Worm (Caenorhabditis elegans) whole organism, L4 larva: Measurements from ENCODE around the gene str-77.
A peak's percentile ranks its signal among the peaks of the same experiment; 100 is the strongest.

ENCODE experiments used
- F10B5.3 ChIP-seq: sonication (generic microtip); optimal IDR thresholded peaks from 2 replicates; lab custom pipeline; 2016; ENCODE audit warnings: mild to moderate bottlenecking, missing genetic modification characterization, missing compliant biosample characterization
- F26F4.8 ChIP-seq: fragments of 200-800 bp; sonication (Bioruptor generic); conservative IDR thresholded peaks from 2 replicates; pipeline ENCODE4 v1.3.6; 2022; ENCODE audit warnings: missing genetic modification characterization, missing compliant biosample characterization
- F44E2.7 ChIP-seq: fragments of 200-800 bp; sonication (Bioruptor generic); IDR thresholded peaks from 2 replicates; pipeline ENCODE4 v2.1.2; 2022; ENCODE audit warnings: missing genetic modification characterization, missing compliant biosample characterization
- R02D3.7 ChIP-seq: fragments of 150-350 bp; sonication (generic microtip); optimal IDR thresholded peaks from 3 replicates; lab custom pipeline; 2014; ENCODE audit warnings: missing biosample characterization, missing genetic modification characterization
- aha-1 ChIP-seq: fragments of 150-350 bp; peaks from one replicate; lab custom pipeline; 2014; ENCODE audit warnings: missing biosample characterization, missing genetic modification characterization
- arid-1 ChIP-seq: fragments of 200-800 bp; sonication (Bioruptor generic); conservative IDR thresholded peaks from 2 replicates; pipeline ENCODE4 v1.3.6; 2022; ENCODE audit warnings: missing genetic modification reagents, missing genetic modification characterization, missing compliant biosample characterization
- ceh-44 ChIP-seq: fragments of 200-800 bp; sonication (Bioruptor generic); IDR thresholded peaks from 2 replicates; pipeline ENCODE4 v1.3.6; 2022; ENCODE audit warnings: missing genetic modification reagents, missing genetic modification characterization, missing compliant biosample characterization
- cey-2 ChIP-seq: sonication (generic microtip); optimal IDR thresholded peaks from 3 replicates; lab custom pipeline; 2017; ENCODE audit warnings: missing genetic modification characterization, mild to moderate bottlenecking, missing compliant biosample characterization, antibody characterized with exemption, borderline replicate concordance; ENCODE audit not compliant: insufficient read depth
- daf-12 ChIP-seq: fragments of 150-350 bp; optimal IDR thresholded peaks from 2 replicates; lab custom pipeline; 2014; ENCODE audit warnings: missing biosample characterization, missing genetic modification reagents, missing genetic modification characterization
- daf-19 ChIP-seq: fragments of 200-800 bp; sonication (Bioruptor generic); conservative IDR thresholded peaks from 2 replicates; pipeline ENCODE4 v1.3.6; 2022; ENCODE audit warnings: missing genetic modification characterization, missing compliant biosample characterization
- dmd-8 ChIP-seq: fragments of 200-800 bp; sonication (Bioruptor generic); IDR thresholded peaks from 2 replicates; pipeline ENCODE4 v1.3.6; 2022; ENCODE audit warnings: missing genetic modification characterization, missing compliant biosample characterization
- dmd-9 ChIP-seq: fragments of 200-800 bp; sonication (Bioruptor generic); IDR thresholded peaks from 2 replicates; pipeline ENCODE4 v1.3.6; 2022; ENCODE audit warnings: missing genetic modification reagents, missing genetic modification characterization, missing compliant biosample characterization
- egl-27 ChIP-seq: sonication (generic microtip); optimal IDR thresholded peaks from 3 replicates; lab custom pipeline; 2017; ENCODE audit warnings: missing biosample characterization, missing genetic modification reagents, missing genetic modification characterization
- egl-43 ChIP-seq: fragments of 200-800 bp; sonication (Bioruptor generic); IDR thresholded peaks from 2 replicates; pipeline ENCODE4 v1.3.6; 2022; ENCODE audit warnings: missing genetic modification reagents, missing genetic modification characterization, missing compliant biosample characterization
- lir-3 ChIP-seq: sonication (generic microtip); optimal IDR thresholded peaks from 2 replicates; lab custom pipeline; 2016; ENCODE audit warnings: mild to moderate bottlenecking, missing genetic modification characterization, missing compliant biosample characterization
- mdl-1 ChIP-seq, 2 experiments: fragments of 150-350 bp in 1 of 2; sonication (generic microtip) in 1 of 2; optimal IDR thresholded peaks; 2 replicates each; lab custom pipeline; 2014 to 2017; ENCODE audit warnings: missing biosample characterization in 2 of 2, missing genetic modification characterization in 2 of 2
- mes-2 ChIP-seq: sonication (generic microtip); optimal IDR thresholded peaks from 2 replicates; lab custom pipeline; 2016; ENCODE audit warnings: missing genotype, mild to moderate bottlenecking, missing genetic modification characterization, missing compliant biosample characterization; ENCODE audit not compliant: poor library complexity, severe bottlenecking
- mxl-2 ChIP-seq: fragments of 200-800 bp; sonication (Bioruptor generic); conservative IDR thresholded peaks from 2 replicates; pipeline ENCODE4 v1.3.6; 2022; ENCODE audit warnings: missing genetic modification reagents, missing genetic modification characterization, missing compliant biosample characterization
- nhr-10 ChIP-seq: fragments of 150-350 bp; optimal IDR thresholded peaks from 2 replicates; lab custom pipeline; 2014; ENCODE audit warnings: missing biosample characterization, missing genetic modification characterization
- nhr-11 ChIP-seq: fragments of 150-350 bp; optimal IDR thresholded peaks from 2 replicates; lab custom pipeline; 2014; ENCODE audit warnings: missing biosample characterization, missing genetic modification characterization
- nhr-25 ChIP-seq: sonication (generic microtip); optimal IDR thresholded peaks from 2 replicates; lab custom pipeline; 2017; ENCODE audit warnings: missing genetic modification characterization, mild to moderate bottlenecking, missing compliant biosample characterization, antibody characterized with exemption, moderate library complexity, borderline replicate concordance; ENCODE audit not compliant: insufficient read depth
- nhr-41 ChIP-seq: fragments of 200-800 bp; sonication (Bioruptor generic); IDR thresholded peaks from 2 replicates; pipeline ENCODE4 v1.3.6; 2022; ENCODE audit warnings: missing genetic modification reagents, missing genetic modification characterization, missing compliant biosample characterization
- nhr-6 ChIP-seq: fragments of 150-350 bp; optimal IDR thresholded peaks from 2 replicates; lab custom pipeline; 2014; ENCODE audit warnings: missing biosample characterization, missing genetic modification characterization
- pqm-1 ChIP-seq: sonication (generic microtip); optimal IDR thresholded peaks from 2 replicates; lab custom pipeline; 2017; ENCODE audit warnings: missing biosample characterization, missing genetic modification characterization
- sdz-12 ChIP-seq: fragments of 200-800 bp; sonication (Bioruptor generic); optimal IDR thresholded peaks from 2 replicates; lab custom pipeline; 2018; ENCODE audit warnings: mild to moderate bottlenecking, missing genetic modification characterization, missing compliant biosample characterization
- set-16 ChIP-seq: fragments of 200-800 bp; sonication (Bioruptor generic); IDR thresholded peaks from 2 replicates; pipeline ENCODE4 v1.3.6; 2022; ENCODE audit warnings: missing genetic modification reagents, missing genetic modification characterization, missing compliant biosample characterization
- spr-1 ChIP-seq: sonication (generic microtip); optimal IDR thresholded peaks from 2 replicates; lab custom pipeline; 2016; ENCODE audit warnings: mild to moderate bottlenecking, missing genetic modification characterization, missing compliant biosample characterization
- spr-3 ChIP-seq: fragments of 200-800 bp; sonication (Bioruptor generic); optimal IDR thresholded peaks from 2 replicates; lab custom pipeline; 2018; ENCODE audit warnings: mild to moderate bottlenecking, missing genetic modification characterization, missing compliant biosample characterization
- unc-39 ChIP-seq: sonication (generic microtip); optimal IDR thresholded peaks from 2 replicates; lab custom pipeline; 2017; ENCODE audit warnings: missing biosample characterization, missing genetic modification characterization
- zag-1 ChIP-seq: fragments of 150-350 bp; optimal IDR thresholded peaks from 2 replicates; lab custom pipeline; 2014; ENCODE audit warnings: missing biosample characterization, missing genetic modification characterization
- zip-11 ChIP-seq: fragments of 200-800 bp; sonication (Bioruptor generic); IDR thresholded peaks from 2 replicates; pipeline ENCODE4 v1.3.6; 2022; ENCODE audit warnings: missing genetic modification characterization, missing compliant biosample characterization

The str-77 gene

ce11 chrV:17690922-17691321 is 27.8 kb upstream of the str-77 start, which contains the start of gene F59A1.13:
F59A1.13 (minus strand) TSS chrV:17691022.
- TF ChIP-seq aha-1 (tag; lab: Kevin White, UChicago) (no peak), nhr-11 (tag; lab: Kevin White, UChicago) (no peak), cey-2 (tag; lab: Kevin White, UChicago) (no peak), F10B5.3 (tag; lab: Kevin White, UChicago) (no peak), nhr-6 (no peak), set-16 (no peak), spr-1 (tag; lab: Kevin White, UChicago) (no peak), dmd-9 (GFP tag; lab: Robert Waterston, UW) (no peak), daf-12 (tag; lab: Kevin White, UChicago) (no peak), F26F4.8 (GFP tag; lab: Robert Waterston, UW) (no peak)

ce11 chrV:17694260-17694659 is 24.5 kb upstream of the str-77 start:
- no peak for TF ChIP-seq mes-2 (tag; lab: Kevin White, UChicago)
- TF ChIP-seq pqm-1 (tag; lab: Kevin White, UChicago) = peak; percentile 75
- TF ChIP-seq nhr-10 (tag; lab: Kevin White, UChicago) = no peak
- TF ChIP-seq dmd-8 = no peak
- TF ChIP-seq R02D3.7 (tag; lab: Kevin White, UChicago) = no peak

- TF ChIP-seq unc-39 (tag; lab: Kevin White, UChicago) (no peak), mes-2 (tag; lab: Kevin White, UChicago) (no peak), zag-1 (tag; lab: Kevin White, UChicago) (no peak), mdl-1 (tag; optimal IDR thresholded peaks at IDR 0.05; lab: Kevin White, UChicago) (no peak), R02D3.7 (tag; lab: Kevin White, UChicago) (no peak), egl-43 (GFP tag; lab: Robert Waterston, UW) (no peak)
These were observed 22.9 kb upstream of the str-77 start, which contains the start of gene Y26G10.1 for ce11 chrV:17695802-17696201. Y26G10.1 (minus strand) TSS chrV:17695902.

ce11 chrV:17696753-17697152 is 22.0 kb upstream of the str-77 start, which contains the start of gene spp-29:
spp-29 (minus strand) TSS chrV:17696853.
- TF ChIP-seq spr-3 (GFP tag; lab: Kevin White, UChicago) (no peak), dmd-8 (no peak)
- TF ChIP-seq, all 104 proteins: peak for 0

- TF ChIP-seq daf-19 (GFP tag; lab: Robert Waterston, UW) (no peak), dmd-9 (GFP tag; lab: Robert Waterston, UW) (no peak), egl-27 (tag; lab: Kevin White, UChicago) (no peak), zip-11 (GFP tag; lab: Robert Waterston, UW) (no peak), nhr-41 (GFP tag; lab: Robert Waterston, UW) (no peak), F44E2.7 (GFP tag; lab: Robert Waterston, UW) (no peak), ceh-44 (GFP tag; lab: Robert Waterston, UW) (no peak), set-16 (no peak), arid-1 (GFP tag; lab: Robert Waterston, UW) (no peak), sdz-12 (GFP tag; lab: Kevin White, UChicago) (no peak), mxl-2 (GFP tag; lab: Robert Waterston, UW) (no peak), nhr-11 (tag; lab: Kevin White, UChicago) (no peak), lir-3 (tag; lab: Kevin White, UChicago) (no peak), nhr-25 (no peak)
These were observed 19.6 kb upstream of the str-77 start, which contains the start of gene Y26G10.4 for ce11 chrV:17699097-17699496. Y26G10.4 (minus strand) TSS chrV:17699197.
